Fruit fly (Drosophila melanogaster) whole organism, embryonic: ENCODE measurements around the gene CG4957.

Experiments used
- Adf1 ChIP-seq: fragments of 200-800 bp; sonication (Bioruptor generic); IDR thresholded peaks from 2 replicates; pipeline ENCODE4 v1.3.6; 2022; ENCODE audit warnings: missing biosample characterization, missing genetic modification characterization
- CG11247 ChIP-seq: fragments of 200-800 bp; sonication (Bioruptor generic); IDR thresholded peaks from 2 replicates; pipeline ENCODE4 v1.3.6; 2022; ENCODE audit warnings: missing biosample characterization, missing genetic modification characterization
- CG11695 ChIP-seq: fragments of 200-800 bp; sonication (Bioruptor generic); IDR thresholded peaks from 3 replicates; pipeline ENCODE4 v1.3.6; 2022; ENCODE audit warnings: missing biosample characterization, missing genetic modification characterization
- CG13287 ChIP-seq: fragments of 200-800 bp; sonication (Bioruptor generic); IDR thresholded peaks from 2 replicates; pipeline ENCODE4 v1.3.6; 2022; ENCODE audit warnings: missing biosample characterization, missing genetic modification characterization; ENCODE audit not compliant: partially characterized antibody
- CG13424 ChIP-seq: fragments of 200-800 bp; sonication (Bioruptor generic); optimal IDR thresholded peaks from 2 replicates; lab custom pipeline; 2019; ENCODE audit warnings: missing biosample characterization, mild to moderate bottlenecking, missing genetic modification characterization, moderate library complexity
- CG13624 ChIP-seq: fragments of 200-800 bp; sonication (Bioruptor generic); optimal IDR thresholded peaks from 2 replicates; lab custom pipeline; 2016; ENCODE audit warnings: missing biosample characterization, missing genetic modification characterization
- CG15073 ChIP-seq: fragments of 200-800 bp; sonication (Bioruptor generic); optimal IDR thresholded peaks from 2 replicates; lab custom pipeline; 2016; ENCODE audit warnings: missing biosample characterization, missing genetic modification characterization
- CG1602 ChIP-seq: fragments of 200-800 bp; sonication (Bioruptor generic); optimal IDR thresholded peaks from 3 replicates; lab custom pipeline; 2016; ENCODE audit warnings: missing biosample characterization, missing genetic modification characterization
- CG17802 ChIP-seq: fragments of 200-800 bp; sonication (Bioruptor generic); optimal IDR thresholded peaks from 2 replicates; lab custom pipeline; 2018; ENCODE audit warnings: missing biosample characterization, mild to moderate bottlenecking, missing genetic modification characterization, moderate library complexity
- CG2120 ChIP-seq: fragments of 200-800 bp; sonication (Bioruptor generic); optimal IDR thresholded peaks from 3 replicates; lab custom pipeline; 2016; ENCODE audit warnings: missing biosample characterization, missing genetic modification characterization
- CG31224 ChIP-seq: fragments of 200-800 bp; sonication (Bioruptor generic); IDR thresholded peaks from 2 replicates; pipeline ENCODE4 v1.3.6; 2022; ENCODE audit warnings: missing biosample characterization, missing genetic modification characterization
- CG32767 ChIP-seq: fragments of 200-800 bp; sonication (Bioruptor generic); IDR thresholded peaks from 2 replicates; pipeline ENCODE4 v1.3.6; 2022; ENCODE audit warnings: missing biosample characterization, missing genetic modification characterization
- CG3847 ChIP-seq: fragments of 200-800 bp; sonication (Bioruptor generic); IDR thresholded peaks from 2 replicates; pipeline ENCODE4 v1.3.6; 2022; ENCODE audit warnings: missing biosample characterization, missing genetic modification characterization
- CG4328 ChIP-seq: fragments of 200-800 bp; sonication (Bioruptor generic); optimal IDR thresholded peaks from 3 replicates; lab custom pipeline; 2017; ENCODE audit warnings: missing biosample characterization, missing genetic modification reagents, missing genetic modification characterization
- CG4360 ChIP-seq: fragments of 200-800 bp; sonication (Bioruptor generic); IDR thresholded peaks from 2 replicates; pipeline ENCODE4 v1.3.6; 2022; ENCODE audit warnings: missing biosample characterization, missing genetic modification characterization
- CG4424 ChIP-seq: fragments of 200-800 bp; sonication (Bioruptor generic); optimal IDR thresholded peaks from 3 replicates; lab custom pipeline; 2016; ENCODE audit warnings: missing biosample characterization, missing genetic modification characterization
- CG7372 ChIP-seq: fragments of 200-800 bp; sonication (Bioruptor generic); IDR thresholded peaks from 2 replicates; pipeline ENCODE4 v1.3.6; 2022; ENCODE audit warnings: missing biosample characterization, missing genetic modification characterization
- CG7745 ChIP-seq: fragments of 200-800 bp; sonication (Bioruptor generic); optimal IDR thresholded peaks from 2 replicates; lab custom pipeline; 2018; ENCODE audit warnings: missing biosample characterization, mild to moderate bottlenecking, missing genetic modification characterization, moderate library complexity
- D19A ChIP-seq: fragments of 200-800 bp; optimal IDR thresholded peaks from 3 replicates; lab custom pipeline; 2019; ENCODE audit warnings: missing biosample characterization, mild to moderate bottlenecking, missing genetic modification characterization, moderate library complexity
- Dref ChIP-seq: fragments of 200-800 bp; sonication (Bioruptor generic); IDR thresholded peaks from 2 replicates; pipeline ENCODE4 v1.3.6; 2022; ENCODE audit warnings: missing biosample characterization, missing genetic modification characterization
- E2f1 ChIP-seq: fragments of 200-800 bp; sonication (Bioruptor generic); IDR thresholded peaks from 2 replicates; pipeline ENCODE4 v1.3.6; 2022; ENCODE audit warnings: missing biosample characterization, missing genetic modification characterization
- MESR4 ChIP-seq: fragments of 200-800 bp; sonication (Bioruptor generic); optimal IDR thresholded peaks from 2 replicates; lab custom pipeline; 2018; ENCODE audit warnings: missing biosample characterization, mild to moderate bottlenecking, missing genetic modification characterization, moderate library complexity
- NFAT ChIP-seq: fragments of 200-800 bp; sonication (Bioruptor generic); IDR thresholded peaks from 2 replicates; pipeline ENCODE4 v1.3.6; 2022; ENCODE audit warnings: missing biosample characterization, missing genetic modification characterization
- Oli ChIP-seq: fragments of 200-800 bp; sonication (Bioruptor generic); optimal IDR thresholded peaks from 2 replicates; lab custom pipeline; 2018; ENCODE audit warnings: missing biosample characterization, mild to moderate bottlenecking, missing genetic modification characterization, moderate library complexity
- Optix ChIP-seq: fragments of 200-800 bp; sonication (Bioruptor generic); IDR thresholded peaks from 3 replicates; pipeline ENCODE4 v1.3.6; 2022; ENCODE audit warnings: missing biosample characterization, missing genetic modification characterization
- Stat92E ChIP-seq, 3 experiments: fragments of >200 bp in 2 of 3; fragments of 200-800 bp in 1 of 3; sonication (Bioruptor generic) in 1 of 3; optimal IDR thresholded peaks; 2 replicates each; lab custom pipeline; 2017 to 2019; ENCODE audit warnings: missing biosample characterization in 3 of 3, missing genetic modification characterization in 3 of 3, mild to moderate bottlenecking in 1 of 3, moderate library complexity in 1 of 3
- ab ChIP-seq: fragments of 200-800 bp; sonication (Bioruptor generic); optimal IDR thresholded peaks from 2 replicates; lab custom pipeline; 2016; ENCODE audit warnings: missing biosample characterization, missing genetic modification characterization
- ac ChIP-seq: fragments of 200-800 bp; sonication (Bioruptor generic); optimal IDR thresholded peaks from 3 replicates; lab custom pipeline; 2017; ENCODE audit warnings: missing biosample characterization, mild to moderate bottlenecking, missing genetic modification characterization
- bbx ChIP-seq: fragments of 200-800 bp; sonication (Bioruptor generic); IDR thresholded peaks from 2 replicates; pipeline ENCODE4 v1.3.6; 2022; ENCODE audit warnings: missing biosample characterization, missing genetic modification characterization; ENCODE audit not compliant: partially characterized antibody
- bowl ChIP-seq: fragments of 200-800 bp; sonication (Bioruptor generic); IDR thresholded peaks from 2 replicates; pipeline ENCODE4 v1.3.6; 2022; ENCODE audit warnings: missing biosample characterization, missing genetic modification characterization
- bsh ChIP-seq, 2 experiments: fragments of 200-800 bp; sonication (Bioruptor generic); optimal IDR thresholded peaks; 2 replicates each; lab custom pipeline; 2017 to 2018; ENCODE audit warnings: mild to moderate bottlenecking in 2 of 2, missing biosample characterization in 2 of 2, missing genetic modification characterization in 2 of 2, moderate library complexity in 1 of 2
- chif ChIP-seq, 2 experiments: fragments of 200-800 bp; sonication (Bioruptor generic); optimal IDR thresholded peaks; 3 replicates each; lab custom pipeline; 2016; ENCODE audit warnings: missing biosample characterization in 2 of 2, missing genetic modification characterization in 2 of 2
- chn ChIP-seq: fragments of 200-800 bp; sonication (Bioruptor generic); optimal IDR thresholded peaks from 2 replicates; lab custom pipeline; 2016; ENCODE audit warnings: missing biosample characterization, missing genetic modification characterization
- corto ChIP-seq: fragments of 200-800 bp; sonication (Bioruptor generic); optimal IDR thresholded peaks from 2 replicates; lab custom pipeline; 2016; ENCODE audit warnings: missing biosample characterization, mild to moderate bottlenecking, missing genetic modification characterization, moderate library complexity
- da ChIP-seq: fragments of 200-800 bp; sonication (Bioruptor generic); optimal IDR thresholded peaks from 2 replicates; lab custom pipeline; 2016; ENCODE audit warnings: missing biosample characterization, missing genetic modification characterization
- fru ChIP-seq: fragments of >200 bp; optimal IDR thresholded peaks from 2 replicates; lab custom pipeline; 2017
- gcm2 ChIP-seq: fragments of 200-800 bp; sonication (Bioruptor generic); optimal IDR thresholded peaks from 2 replicates; lab custom pipeline; 2016; ENCODE audit warnings: missing biosample characterization, missing genetic modification characterization
- gfzf ChIP-seq: fragments of 200-800 bp; sonication (Bioruptor generic); optimal IDR thresholded peaks from 2 replicates; lab custom pipeline; 2016; ENCODE audit warnings: missing biosample characterization, mild to moderate bottlenecking, missing genetic modification characterization, moderate library complexity
- gro ChIP-seq: fragments of 200-800 bp; sonication (Bioruptor generic); optimal IDR thresholded peaks from 2 replicates; lab custom pipeline; 2016; ENCODE audit warnings: missing biosample characterization, missing genetic modification characterization
- klu ChIP-seq: fragments of 200-800 bp; sonication (Bioruptor generic); IDR thresholded peaks from 2 replicates; pipeline ENCODE4 v1.3.6; 2022; ENCODE audit warnings: missing biosample characterization, missing genetic modification characterization
- luna ChIP-seq: fragments of 200-800 bp; sonication (Bioruptor generic); optimal IDR thresholded peaks from 2 replicates; lab custom pipeline; 2016; ENCODE audit warnings: missing biosample characterization, missing genetic modification characterization
- mam ChIP-seq: fragments of 200-800 bp; sonication (Bioruptor generic); optimal IDR thresholded peaks from 3 replicates; lab custom pipeline; 2016; ENCODE audit warnings: missing biosample characterization, missing genetic modification characterization
- mld ChIP-seq: fragments of 200-800 bp; sonication (Bioruptor generic); IDR thresholded peaks from 3 replicates; pipeline ENCODE4 v1.3.6; 2022; ENCODE audit warnings: missing biosample characterization, missing genetic modification characterization; ENCODE audit not compliant: partially characterized antibody
- peb ChIP-seq: fragments of 200-800 bp; sonication (Bioruptor generic); IDR thresholded peaks from 2 replicates; pipeline ENCODE4 v1.3.6; 2022; ENCODE audit warnings: missing biosample characterization, missing genetic modification characterization
- scrt ChIP-seq: fragments of 200-800 bp; sonication (Bioruptor generic); optimal IDR thresholded peaks from 2 replicates; lab custom pipeline; 2018; ENCODE audit warnings: missing biosample characterization, mild to moderate bottlenecking, missing genetic modification characterization, moderate library complexity
- sens-2 ChIP-seq: fragments of 200-800 bp; sonication (Bioruptor generic); IDR thresholded peaks from 2 replicates; pipeline ENCODE4 v1.3.6; 2022; ENCODE audit warnings: missing biosample characterization, missing genetic modification characterization
- stwl ChIP-seq: fragments of 200-800 bp; sonication (Bioruptor generic); optimal IDR thresholded peaks from 3 replicates; lab custom pipeline; 2018; ENCODE audit warnings: missing biosample characterization, mild to moderate bottlenecking, missing genetic modification characterization, moderate library complexity
- tgo ChIP-seq: fragments of 200-800 bp; sonication (Bioruptor generic); IDR thresholded peaks from 3 replicates; pipeline ENCODE4 v1.3.6; 2022; ENCODE audit warnings: missing biosample characterization, missing genetic modification characterization
- toy ChIP-seq: fragments of 200-800 bp; sonication (Bioruptor generic); IDR thresholded peaks from 2 replicates; pipeline ENCODE4 v1.3.6; 2022; ENCODE audit warnings: missing biosample characterization, missing genetic modification characterization
- zfh2 ChIP-seq: fragments of 200-800 bp; sonication (Bioruptor generic); optimal IDR thresholded peaks from 2 replicates; lab custom pipeline; 2016; ENCODE audit warnings: missing biosample characterization, missing genetic modification characterization

CG4957 gene

DNA sequence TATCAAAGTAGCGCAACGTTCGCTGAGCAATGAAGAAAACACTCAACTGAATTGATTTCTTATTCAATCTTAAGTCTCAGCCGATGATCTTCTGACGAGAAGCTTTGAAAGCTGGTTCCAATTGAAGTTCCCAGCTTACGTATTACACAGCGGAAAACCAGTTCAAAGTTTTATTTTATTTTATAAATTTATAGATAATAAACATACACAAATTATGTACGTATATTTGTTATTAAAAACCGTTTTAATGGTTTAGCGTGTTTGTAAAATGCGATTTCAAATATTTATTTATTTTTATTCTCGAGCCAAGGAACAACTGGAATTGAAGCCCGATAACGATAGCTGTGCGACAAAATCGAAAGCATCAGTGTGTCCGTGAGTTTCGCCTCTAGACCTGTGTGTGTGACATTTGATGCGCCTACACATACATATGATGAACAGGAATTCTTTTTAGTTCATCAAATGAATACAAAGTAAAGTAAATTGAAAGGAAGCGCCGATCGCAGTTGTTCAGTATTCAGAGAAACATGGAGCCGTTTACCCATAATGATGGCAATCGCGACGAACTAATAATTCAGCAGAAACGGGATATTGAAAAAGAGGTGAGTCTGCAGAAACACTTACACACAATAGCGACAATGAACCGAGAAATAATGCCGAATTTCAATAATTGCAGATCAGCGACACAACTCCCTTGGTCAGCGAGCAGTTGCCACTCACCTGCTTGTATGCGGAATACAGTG, 38.0 kb downstream of the CG4957 start, which contains the start of the genes CG5390 and CG4968 (continued):
- no peak for TF ChIP-seq bowl
- no peak for TF ChIP-seq CG4360 (GFP tag; lab: Robert Waterston, UW)
- TF ChIP-seq bbx (GFP tag; lab: Robert Waterston, UW): peak; percentile 72
- peak; percentile 73 for TF ChIP-seq CG13287 (GFP tag; lab: Robert Waterston, UW)
- no peak for TF ChIP-seq D19A (tag; lab: Kevin White, UChicago)
- no peak for TF ChIP-seq mld (GFP tag; lab: Robert Waterston, UW)
- peak; percentile 70 for TF ChIP-seq CG4328 (GFP tag; lab: Kevin White, UChicago)
- no peak for TF ChIP-seq klu (GFP tag; lab: Robert Waterston, UW)
- peak; percentile 33 for TF ChIP-seq gfzf
- TF ChIP-seq CG7372 (GFP tag; lab: Robert Waterston, UW): peak; percentile 66
- peak; percentile 75 for TF ChIP-seq CG2120
- TF ChIP-seq MESR4 (GFP tag; lab: Kevin White, UChicago): peak; percentile 81
- TF ChIP-seq bsh (GFP tag; optimal IDR thresholded peaks at IDR 0.05; lab: Kevin White, UChicago): peak in 1 of 2 experiments; percentile 74
- no peak for TF ChIP-seq luna (GFP tag; lab: Kevin White, UChicago)
- peak; percentile 2 for TF ChIP-seq mam (GFP tag; lab: Kevin White, UChicago)
- TF ChIP-seq E2f1 (GFP tag; lab: Robert Waterston, UW): no peak
- peak; percentile 53 for TF ChIP-seq Oli (tag; lab: Kevin White, UChicago)
- no peak for TF ChIP-seq Stat92E (GFP tag; optimal IDR thresholded peaks at IDR 0.05; lab: Kevin White, UChicago)
- no peak for TF ChIP-seq peb (GFP tag; lab: Robert Waterston, UW)
- peak; percentile 45; the same call in 1 of the 2 replicates for TF ChIP-seq CG31224 (GFP tag; lab: Robert Waterston, UW)
- no peak for TF ChIP-seq Optix (GFP tag; lab: Robert Waterston, UW)
- TF ChIP-seq chn (GFP tag; lab: Kevin White, UChicago): peak; percentile 1
- no peak for TF ChIP-seq da (GFP tag; lab: Kevin White, UChicago)
- TF ChIP-seq tgo: peak; percentile 45; the same call in 1 of the 3 replicates
- peak; percentile 7 for TF ChIP-seq CG17802
- peak; percentile 82 for TF ChIP-seq CG13424 (tag; lab: Kevin White, UChicago)
- TF ChIP-seq chif (GFP tag; optimal IDR thresholded peaks at IDR 0.05; lab: Kevin White, UChicago): no peak
- TF ChIP-seq CG3847 (GFP tag; lab: Robert Waterston, UW): peak; percentile 64
- peak; percentile 8 for TF ChIP-seq CG1602 (GFP tag; lab: Kevin White, UChicago)
- peak; percentile 79 for TF ChIP-seq corto (GFP tag; lab: Kevin White, UChicago)
- 0 out of 2 replicates have a peak, but pooled peaks have one; percentile 52 for TF ChIP-seq CG32767 (GFP tag; lab: Robert Waterston, UW)
- no peak for TF ChIP-seq toy
- TF ChIP-seq CG13624 (GFP tag; lab: Kevin White, UChicago): peak; percentile 43
- no peak for TF ChIP-seq ab
- peak; percentile 57 for TF ChIP-seq CG4424 (GFP tag; lab: Kevin White, UChicago)
- TF ChIP-seq gro (GFP tag; lab: Kevin White, UChicago): no peak
- no peak for TF ChIP-seq CG15073 (GFP tag; lab: Kevin White, UChicago)
- TF ChIP-seq CG7745 (tag; lab: Kevin White, UChicago): no peak
- TF ChIP-seq sens-2 (GFP tag; lab: Robert Waterston, UW): no peak
- peak; percentile 5 for TF ChIP-seq zfh2 (GFP tag; lab: Kevin White, UChicago)
- TF ChIP-seq gcm2 (GFP tag; lab: Kevin White, UChicago): peak; percentile 20
- TF ChIP-seq CG11695: peak; percentile 72; the same call in 2 of the 3 replicates
- 0 out of 2 replicates have a peak, but pooled peaks have one; percentile 34 for TF ChIP-seq CG11247 (GFP tag; lab: Robert Waterston, UW)
- TF ChIP-seq ac (GFP tag; lab: Kevin White, UChicago): no peak
- TF ChIP-seq Adf1 (GFP tag; lab: Robert Waterston, UW): peak; percentile 48
- peak; percentile 87 for TF ChIP-seq stwl (tag; lab: Kevin White, UChicago)
- TF ChIP-seq scrt: no peak
- TF ChIP-seq Dref (GFP tag; lab: Robert Waterston, UW): peak; percentile 86
- TF ChIP-seq fru (lab: Kevin White, UChicago): no peak
- peak; percentile 70 for TF ChIP-seq NFAT (GFP tag; lab: Robert Waterston, UW)
